Fruit fly (Drosophila melanogaster): ENCODE measurements around the gene CG12986.

CG12986 gene

DNA sequence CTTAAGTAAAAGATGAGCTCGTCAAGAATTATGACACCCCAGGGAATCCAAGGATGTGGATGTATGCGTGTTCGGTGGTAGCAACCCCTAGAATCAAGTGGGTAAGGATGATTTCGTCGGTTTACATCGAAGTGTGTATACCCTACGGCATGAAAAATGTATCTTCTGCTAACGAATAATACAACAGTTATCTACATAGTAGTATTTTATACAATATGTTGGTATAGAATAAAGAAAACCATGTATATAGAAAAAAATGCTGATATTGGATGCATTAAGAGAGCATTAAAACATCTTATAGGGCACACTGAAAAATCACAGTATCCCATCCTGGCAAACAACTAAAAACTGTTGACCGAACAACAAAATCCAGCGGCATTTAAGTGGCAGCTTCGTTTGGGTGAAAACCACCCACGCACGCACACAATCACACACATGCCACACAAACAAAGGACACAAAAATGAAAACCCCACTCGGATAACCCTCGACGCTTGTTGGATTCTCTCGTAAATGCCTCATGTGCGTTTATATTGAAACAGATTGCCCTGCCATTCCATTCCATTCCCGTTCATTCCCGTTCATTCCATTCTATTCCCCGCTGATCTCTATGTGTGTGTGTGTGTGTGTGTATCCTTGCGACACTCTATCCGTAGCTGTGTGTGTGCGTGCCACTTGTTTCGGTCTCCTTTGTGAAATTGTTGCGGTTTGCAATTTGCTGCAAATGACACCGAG lies 20.2 kb downstream of the CG12986 start:
- TF ChIP-seq noc (tag; optimal IDR thresholded peaks at IDR 0.05), result no peak

DNA sequence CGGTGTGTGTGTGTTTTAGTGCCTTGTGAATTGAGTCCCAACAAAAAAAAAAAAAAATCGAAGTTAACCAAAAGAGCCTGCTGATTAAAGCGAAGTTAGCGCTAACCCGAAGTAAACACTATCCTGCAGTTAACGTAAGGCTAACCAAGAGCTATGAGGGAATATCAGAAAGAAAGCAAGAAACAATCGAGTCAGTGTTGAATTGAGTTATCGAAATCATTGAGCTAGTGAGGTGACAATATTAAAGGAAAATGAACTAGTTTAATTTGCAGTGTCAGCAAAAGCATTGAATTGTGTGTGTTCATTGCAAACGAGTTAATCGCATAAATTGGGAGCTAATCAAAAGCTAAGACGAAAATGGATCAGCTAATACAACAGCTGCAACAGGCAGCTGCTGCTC lies 28.8 kb downstream of the CG12986 start, which contains the start of gene OdsH:
TSS of gene OdsH (plus strand) at position 301 of the 400 bp plus-strand sequence.
- no peak for TF ChIP-seq noc (tag; optimal IDR thresholded peaks at IDR 0.05)

DNA sequence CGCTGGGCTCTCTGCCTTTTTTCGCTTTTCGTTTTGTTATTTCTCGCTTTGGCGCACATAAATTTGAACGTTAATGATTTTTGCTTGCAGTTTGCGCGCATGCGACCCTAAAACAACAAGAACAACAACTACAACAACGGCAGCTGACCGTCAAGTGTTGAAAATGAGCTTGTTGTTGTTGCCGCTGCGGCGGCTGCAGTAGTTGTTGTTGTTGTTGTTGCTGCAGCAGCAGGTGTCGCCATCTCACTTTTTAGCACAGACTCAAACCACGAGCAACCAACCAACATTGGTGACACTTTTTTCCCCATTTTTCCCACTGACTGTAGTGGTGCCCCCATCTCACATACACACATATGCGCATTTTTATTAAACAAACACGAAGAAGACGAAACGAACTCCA lies 29.4 kb downstream of the CG12986 start:
- TF ChIP-seq noc (tag; optimal IDR thresholded peaks at IDR 0.05), result no peak

DNA sequence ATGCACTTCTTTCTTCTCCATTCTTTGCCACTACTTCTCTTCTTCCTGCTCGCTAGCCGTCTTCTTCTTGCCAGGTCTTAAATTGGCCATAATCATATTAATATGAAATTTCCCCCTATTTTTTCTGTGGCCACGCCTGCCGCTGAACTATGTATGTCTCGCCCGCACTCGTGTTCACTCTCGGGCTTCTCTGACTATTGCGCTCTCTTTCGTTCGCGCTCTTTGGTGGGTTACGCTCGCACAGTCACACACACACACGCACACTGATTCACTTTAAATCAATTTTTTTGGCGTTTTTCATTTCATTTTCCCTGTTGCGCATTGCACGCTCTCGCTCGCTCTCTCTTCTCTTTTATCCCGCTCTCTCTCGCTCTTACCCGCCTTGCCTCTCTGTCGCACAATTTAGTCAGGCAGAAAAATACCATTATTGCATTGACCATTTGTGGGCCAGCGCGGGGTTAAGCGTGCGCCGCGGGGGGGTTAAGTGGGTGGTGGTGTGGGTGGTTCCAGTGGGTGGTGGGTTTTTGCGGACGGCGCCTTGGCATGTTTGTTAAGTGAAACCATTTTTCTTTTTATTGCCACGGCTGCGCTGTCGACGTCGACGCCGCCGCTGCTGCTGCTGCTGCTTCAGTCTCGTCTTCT lies 30.0 kb downstream of the CG12986 start:
- no peak for TF ChIP-seq noc (tag; optimal IDR thresholded peaks at IDR 0.05)

DNA sequence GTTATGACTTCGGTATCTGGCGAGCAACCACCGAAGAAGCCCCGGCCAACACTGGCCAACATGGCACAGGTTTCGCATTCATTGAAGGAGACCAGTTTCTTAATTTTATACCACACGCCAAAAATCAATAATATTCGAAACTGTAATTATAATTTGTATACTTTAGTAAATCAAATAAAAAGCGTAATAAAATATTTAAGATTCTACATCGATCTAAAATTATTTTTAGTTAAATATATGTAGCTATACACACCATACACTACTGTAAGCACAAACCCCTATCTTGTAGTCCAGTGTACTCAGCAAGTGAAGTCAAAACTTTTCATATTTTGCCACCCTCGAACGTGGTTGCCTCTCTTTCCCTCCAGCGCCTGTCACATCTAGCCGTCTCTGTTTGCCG lies 37.4 kb downstream of the CG12986 start:
- TF ChIP-seq noc (tag; optimal IDR thresholded peaks at IDR 0.05), result no peak

DNA sequence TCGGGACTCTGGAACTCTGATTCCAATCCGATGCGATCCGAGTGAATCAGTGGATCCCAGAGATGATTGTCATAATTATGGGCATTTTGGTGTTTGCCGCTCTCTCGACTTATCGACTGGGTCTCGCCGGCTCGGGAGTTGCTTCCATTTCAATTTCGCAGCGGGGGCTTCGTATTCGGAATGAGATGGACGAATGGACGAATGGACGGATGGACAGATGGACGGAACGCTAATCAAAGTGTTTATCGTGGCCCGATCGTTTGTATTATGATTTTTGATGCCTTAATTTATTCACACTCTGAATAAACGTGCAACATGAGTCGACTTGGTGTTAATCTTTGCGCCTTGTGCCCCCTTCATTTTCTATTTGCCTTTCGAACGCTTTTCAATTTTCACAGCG lies 38.7 kb downstream of the CG12986 start:
- no peak for TF ChIP-seq noc (tag; optimal IDR thresholded peaks at IDR 0.05)

DNA sequence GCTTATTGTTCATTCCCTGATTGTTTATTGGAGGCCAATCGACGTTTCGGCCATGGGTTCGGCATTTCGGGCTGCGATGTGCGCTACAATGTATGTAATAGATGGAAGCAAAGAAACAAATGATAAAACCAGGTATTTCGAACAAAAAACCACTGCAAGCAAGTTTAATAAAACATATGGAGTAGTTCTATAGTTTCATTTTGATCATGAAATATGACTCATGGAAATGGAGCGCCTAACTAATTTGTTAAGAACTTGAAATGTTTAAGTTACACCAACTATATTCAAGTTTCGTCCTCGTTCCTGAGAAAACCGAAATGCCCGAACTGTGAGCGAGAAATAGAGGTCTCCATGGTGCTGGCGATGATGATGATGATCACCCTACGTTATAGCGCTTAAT lies 39.2 kb downstream of the CG12986 start:
- no peak for TF ChIP-seq noc (tag; optimal IDR thresholded peaks at IDR 0.05)

DNA sequence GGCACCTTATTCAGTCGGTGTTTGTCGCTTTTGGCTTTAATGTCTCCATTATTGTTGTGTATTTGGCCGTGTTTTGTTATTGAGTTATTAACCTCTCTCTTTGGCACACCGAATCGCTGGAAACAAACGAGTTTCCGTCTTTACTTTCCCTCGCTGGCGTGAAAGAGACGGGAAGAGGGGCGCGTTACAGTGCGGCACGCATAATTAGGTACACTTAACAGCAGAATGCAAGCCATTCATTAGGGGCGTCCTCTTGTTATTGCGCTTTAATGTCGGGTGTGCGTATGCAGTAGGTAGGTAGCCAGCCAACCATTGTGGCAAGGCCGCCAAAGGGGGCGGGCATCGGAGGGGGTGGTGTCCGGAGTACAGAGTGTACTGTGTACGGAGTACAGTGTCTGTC lies 44.9 kb downstream of the CG12986 start:
- no peak for TF ChIP-seq noc (tag; optimal IDR thresholded peaks at IDR 0.05)

DNA sequence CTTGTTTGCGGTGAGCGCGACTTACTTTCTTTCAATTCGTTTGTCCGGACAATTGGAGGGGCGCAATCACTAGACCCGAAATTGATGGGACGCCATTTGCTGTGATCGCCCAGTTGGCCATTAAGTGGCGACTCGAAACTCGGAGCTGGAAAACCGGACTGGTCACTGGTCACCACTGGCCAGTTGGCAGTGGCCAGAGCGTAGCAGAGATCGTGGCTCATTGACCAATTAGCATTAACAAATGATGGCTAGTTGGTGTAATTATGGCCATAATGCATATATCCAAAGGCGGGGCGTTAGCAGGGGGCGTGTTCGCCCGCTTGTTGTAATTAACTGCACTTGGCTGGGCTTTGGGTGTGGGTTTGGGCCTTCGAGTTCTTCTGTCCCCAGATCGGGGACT lies 47.6 kb downstream of the CG12986 start:
- no peak for TF ChIP-seq noc (tag; optimal IDR thresholded peaks at IDR 0.05)

DNA sequence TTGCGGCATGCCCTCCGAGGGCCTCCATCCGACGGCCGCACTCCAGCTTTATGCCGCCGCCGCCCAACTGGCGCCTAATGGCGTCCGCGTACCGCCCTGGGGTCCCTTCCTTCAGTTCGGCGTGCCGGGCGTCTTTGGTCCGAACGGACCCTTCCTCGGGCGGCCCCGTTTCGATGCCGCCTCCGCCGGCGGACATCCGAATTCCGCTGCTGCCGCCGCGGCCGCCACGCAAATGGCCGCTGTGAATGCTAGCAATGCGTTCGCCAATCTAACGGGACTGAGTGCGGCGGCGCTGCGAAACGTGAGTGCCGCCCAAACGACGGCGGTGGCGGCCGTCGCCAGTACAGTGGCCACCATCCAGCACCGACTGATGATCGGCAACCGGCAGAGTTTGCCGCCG lies 50.3 kb downstream of the CG12986 start:
- no peak for TF ChIP-seq noc (tag; optimal IDR thresholded peaks at IDR 0.05)
